Worm (Caenorhabditis elegans): ENCODE measurements around the gene C18B2.2.
A peak's percentile ranks its signal among the peaks of the same experiment; 100 is the strongest.

- TF ChIP-seq pha-4 (GFP tag; IDR thresholded peaks at IDR 0.05) (no peak), pha-4 (tag; optimal IDR thresholded peaks at IDR 0.05) (no peak), nhr-48 (tag; optimal IDR thresholded peaks at IDR 0.05) (no peak), daf-16 (GFP tag; optimal IDR thresholded peaks at IDR 0.05) (no peak), daf-16 (tag; optimal IDR thresholded peaks at IDR 0.05) (peak; percentile 15), mxl-3 (GFP tag; optimal IDR thresholded peaks at IDR 0.05) (no peak), fos-1 (tag; optimal IDR thresholded peaks at IDR 0.05) (no peak), pqm-1 (tag; optimal IDR thresholded peaks at IDR 0.05) (peak; percentile 41), jun-1 (tag; optimal IDR thresholded peaks at IDR 0.05) (no peak), lin-39 (tag; optimal IDR thresholded peaks at IDR 0.05) (no peak), daf-12 (tag; optimal IDR thresholded peaks at IDR 0.05) (no peak), gei-8 (GFP tag; optimal IDR thresholded peaks at IDR 0.05) (no peak), unc-62 (GFP tag; optimal IDR thresholded peaks at IDR 0.05 in 1 of 2) (peak in 1 of 2 experiments; percentile 91), unc-62 (tag; optimal IDR thresholded peaks at IDR 0.05) (no peak), zag-1 (tag; optimal IDR thresholded peaks at IDR 0.05) (no peak), egl-27 (tag; optimal IDR thresholded peaks at IDR 0.05) (no peak), aha-1 (tag) (no peak)
These were observed 11.5 kb upstream of the C18B2.2 start for ce11 chrX:3611740-3612139.

All from whole organism, L4 larva.